Worm (Caenorhabditis elegans): ENCODE results near the gene ZC449.8.
A peak's percentile ranks its signal among the peaks of the same experiment; 100 is the strongest.

ce11 chrX:5022682-5023081 is 6.8 kb downstream of the ZC449.8 start:
- TF ChIP-seq aha-1 (tag): no peak
- no peak for TF ChIP-seq fkh-10 (GFP tag; optimal IDR thresholded peaks at IDR 0.05)
- no peak for TF ChIP-seq nhr-111 (GFP tag; optimal IDR thresholded peaks at IDR 0.05)
- 0 out of 2 replicates have a peak, but pooled peaks have one; percentile 21 for TF ChIP-seq ceh-44 (GFP tag; IDR thresholded peaks at IDR 0.05)
- TF ChIP-seq hif-1 (tag; optimal IDR thresholded peaks at IDR 0.05): peak in 1 of 2 experiments; percentile 36
- TF ChIP-seq mdl-1 (tag; optimal IDR thresholded peaks at IDR 0.05): peak in 1 of 2 experiments; percentile 46
- peak; percentile 61 for TF ChIP-seq nhr-6 (tag; optimal IDR thresholded peaks at IDR 0.05)
- TF ChIP-seq Y105C5A.15 (GFP tag; IDR thresholded peaks at IDR 0.05): 0 out of 2 replicates have a peak, but pooled peaks have one; percentile 49
- no peak for TF ChIP-seq snpc-4 (tag; optimal IDR thresholded peaks at IDR 0.05)
